Worm (Caenorhabditis elegans) whole organism, L3 larva: ENCODE data around the gene F35H12.1.

Experiments
- ama-1 ChIP-seq: fragments of 150-350 bp; optimal IDR thresholded peaks from 2 replicates; lab custom pipeline; 2018
- ceh-16 ChIP-seq: sonication (generic microtip); optimal IDR thresholded peaks from 2 replicates; lab custom pipeline; 2017; ENCODE audit warnings: missing biosample characterization, missing genetic modification characterization
- ceh-28 ChIP-seq: fragments of 150-350 bp; optimal IDR thresholded peaks from 2 replicates; lab custom pipeline; 2014; ENCODE audit warnings: missing biosample characterization, missing genetic modification reagents, missing genetic modification characterization
- ceh-82 ChIP-seq: fragments of 150-350 bp; optimal IDR thresholded peaks from 2 replicates; lab custom pipeline; 2014; ENCODE audit warnings: missing biosample characterization, missing genetic modification characterization
- ceh-9 ChIP-seq: sonication (generic microtip); optimal IDR thresholded peaks from 2 replicates; lab custom pipeline; 2018; ENCODE audit warnings: missing biosample characterization, missing genetic modification characterization
- elt-2 ChIP-seq: sonication (generic microtip); optimal IDR thresholded peaks from 2 replicates; lab custom pipeline; 2016; ENCODE audit warnings: missing genetic modification reagents, mild to moderate bottlenecking, missing genetic modification characterization, missing compliant biosample characterization
- elt-3 ChIP-seq, 3 experiments: fragments of 150-350 bp in 1 of 3; sonication (generic microtip) in 2 of 3; optimal IDR thresholded peaks; 2 replicates in 2 of 3; 4 replicates in 1 of 3; lab custom pipeline; 2014 to 2017; ENCODE audit warnings: missing biosample characterization in 3 of 3, missing genetic modification characterization in 3 of 3
- fkh-10 ChIP-seq: sonication (generic microtip); optimal IDR thresholded peaks from 2 replicates; lab custom pipeline; 2017; ENCODE audit warnings: missing biosample characterization, missing genetic modification reagents, missing genetic modification characterization
- fos-1 ChIP-seq: fragments of 150-350 bp; optimal IDR thresholded peaks from 2 replicates; lab custom pipeline; 2014; ENCODE audit warnings: missing biosample characterization, missing genetic modification characterization
- hmg-11 ChIP-seq: sonication (generic microtip); optimal IDR thresholded peaks from 2 replicates; lab custom pipeline; 2016; ENCODE audit warnings: missing genetic modification characterization, missing compliant biosample characterization
- jun-1 ChIP-seq: fragments of 150-350 bp; optimal IDR thresholded peaks from 2 replicates; lab custom pipeline; 2014; ENCODE audit warnings: missing biosample characterization, missing genetic modification reagents, missing genetic modification characterization
- lin-15B ChIP-seq: fragments of 150-350 bp; optimal IDR thresholded peaks from 2 replicates; lab custom pipeline; 2014; ENCODE audit warnings: missing biosample characterization, missing genetic modification characterization
- lin-39 ChIP-seq: fragments of 150-350 bp; optimal IDR thresholded peaks from 2 replicates; lab custom pipeline; 2018; ENCODE audit warnings: missing biosample characterization, missing genetic modification reagents, missing genetic modification characterization
- lsy-12 ChIP-seq: sonication (generic microtip); optimal IDR thresholded peaks from 2 replicates; lab custom pipeline; 2016; ENCODE audit warnings: mild to moderate bottlenecking, missing genetic modification characterization, missing compliant biosample characterization
- mdl-1 ChIP-seq: fragments of 150-350 bp; optimal IDR thresholded peaks from 2 replicates; lab custom pipeline; 2014; ENCODE audit warnings: missing biosample characterization, missing genetic modification characterization
- mml-1 ChIP-seq: fragments of 150-350 bp; sonication (generic microtip); optimal IDR thresholded peaks from 3 replicates; lab custom pipeline; 2014; ENCODE audit warnings: missing biosample characterization, missing genetic modification characterization
- nfya-1 ChIP-seq: sonication (generic microtip); optimal IDR thresholded peaks from 2 replicates; lab custom pipeline; 2017; ENCODE audit warnings: missing genetic modification characterization, mild to moderate bottlenecking, missing compliant biosample characterization, antibody characterized with exemption, moderate library complexity; ENCODE audit not compliant: insufficient read depth
- nhr-23 ChIP-seq: fragments of 150-350 bp; optimal IDR thresholded peaks from 2 replicates; lab custom pipeline; 2014; ENCODE audit warnings: missing biosample characterization, missing genetic modification reagents, missing genetic modification characterization
- nhr-237 ChIP-seq: fragments of 150-350 bp; optimal IDR thresholded peaks from 2 replicates; lab custom pipeline; 2014; ENCODE audit warnings: missing biosample characterization, missing genetic modification characterization
- nhr-25 ChIP-seq: sonication (generic microtip); optimal IDR thresholded peaks from 2 replicates; lab custom pipeline; 2017; ENCODE audit warnings: missing biosample characterization, missing genetic modification characterization
- nhr-43 ChIP-seq: sonication (generic microtip); optimal IDR thresholded peaks from 2 replicates; lab custom pipeline; 2016; ENCODE audit warnings: mild to moderate bottlenecking, missing genetic modification characterization, missing compliant biosample characterization; ENCODE audit not compliant: poor library complexity, severe bottlenecking
- nhr-76 ChIP-seq: fragments of 150-350 bp; sonication (generic microtip); optimal IDR thresholded peaks from 5 replicates; lab custom pipeline; 2014; ENCODE audit warnings: missing biosample characterization, missing genetic modification characterization
- pha-4 ChIP-seq: fragments of 150-350 bp; optimal IDR thresholded peaks from 2 replicates; lab custom pipeline; 2014; ENCODE audit warnings: missing biosample characterization, missing genetic modification reagents, missing genetic modification characterization
- pqm-1 ChIP-seq: fragments of 150-350 bp; optimal IDR thresholded peaks from 2 replicates; lab custom pipeline; 2017; ENCODE audit warnings: missing biosample characterization, missing genetic modification characterization, inconsistent platforms
- sea-2 ChIP-seq: fragments of 150-350 bp; sonication (generic microtip); optimal IDR thresholded peaks from 4 replicates; lab custom pipeline; 2014; ENCODE audit warnings: missing biosample characterization, missing genetic modification reagents, missing genetic modification characterization
- snpc-4 ChIP-seq: fragments of 150-350 bp; optimal IDR thresholded peaks from 2 replicates; lab custom pipeline; 2014; ENCODE audit warnings: missing biosample characterization, missing genetic modification characterization
- tbx-2 ChIP-seq: sonication (generic microtip); optimal IDR thresholded peaks from 2 replicates; lab custom pipeline; 2016; ENCODE audit warnings: mild to moderate bottlenecking, missing genetic modification characterization, missing compliant biosample characterization
- unc-39 ChIP-seq: sonication (generic microtip); optimal IDR thresholded peaks from 4 replicates; lab custom pipeline; 2017; ENCODE audit warnings: missing biosample characterization, missing genetic modification characterization
- unc-62 ChIP-seq: fragments of 150-350 bp; sonication (generic microtip); optimal IDR thresholded peaks from 4 replicates; lab custom pipeline; 2014; ENCODE audit warnings: missing biosample characterization, missing genetic modification reagents, missing genetic modification characterization
- zag-1 ChIP-seq: fragments of 150-350 bp; optimal IDR thresholded peaks from 2 replicates; lab custom pipeline; 2014; ENCODE audit warnings: missing biosample characterization, missing genetic modification characterization
- ztf-4 ChIP-seq: fragments of 150-350 bp; optimal IDR thresholded peaks from 2 replicates; lab custom pipeline; 2014; ENCODE audit warnings: missing biosample characterization, missing genetic modification characterization

F35H12.1 gene

DNA sequence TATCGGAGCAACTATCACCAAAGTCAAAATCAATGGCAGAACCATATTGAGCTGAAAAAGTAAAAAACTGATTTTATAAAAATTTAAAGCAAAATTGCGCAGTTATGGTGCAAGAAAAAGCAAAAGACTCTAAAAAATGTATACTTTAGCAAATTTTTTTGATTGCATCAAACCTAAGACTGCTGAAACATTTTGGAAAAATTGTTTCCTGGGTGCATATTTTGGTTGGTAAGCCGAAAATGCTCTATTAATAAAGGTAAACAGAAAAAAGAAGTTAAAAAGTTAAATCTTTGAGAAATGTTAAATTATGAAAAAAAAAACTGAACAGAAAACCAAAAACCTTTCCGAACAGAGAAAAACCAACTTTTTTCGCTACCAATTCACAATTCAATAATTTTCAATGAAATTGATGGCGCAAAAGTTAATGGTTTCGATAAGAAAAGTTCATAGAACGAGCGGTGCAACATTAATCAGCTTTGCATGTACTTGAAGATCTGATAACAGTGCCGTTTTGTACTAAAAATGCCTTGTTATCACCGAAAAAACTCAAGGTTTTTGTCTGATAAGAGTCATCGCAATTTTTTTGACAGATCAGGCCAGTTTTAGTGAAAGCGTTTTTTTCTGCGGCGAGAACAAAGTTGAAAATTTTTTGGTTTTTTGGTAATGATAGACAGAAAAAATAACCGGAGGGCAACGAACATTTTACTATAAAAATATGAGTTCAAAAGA, 44.5 kb downstream of the F35H12.1 start, which contains the start of gene abhd-3.2:
Gene abhd-3.2, minus strand, starts transcription at position 51 of the 729 bp plus-strand sequence.
- TF ChIP-seq elt-3 (tag; optimal IDR thresholded peaks at IDR 0.05; lab: Kevin White, UChicago) (peak in 2 of 3 experiments; percentile 59 to 77), unc-62 (no peak), ceh-82 (tag; lab: Kevin White, UChicago) (no peak), nfya-1 (peak; percentile 10), elt-2 (peak; percentile 100), jun-1 (tag; lab: Kevin White, UChicago) (peak; percentile 84), pqm-1 (tag; lab: Kevin White, UChicago) (peak; percentile 100), ceh-9 (tag; lab: Kevin White, UChicago) (no peak), nhr-237 (tag; lab: Kevin White, UChicago) (no peak), ceh-28 (tag; lab: Kevin White, UChicago) (peak; percentile 15), pha-4 (peak; percentile 73), sea-2 (GFP tag; lab: Kevin White, UChicago) (no peak), unc-39 (tag; lab: Kevin White, UChicago) (no peak), tbx-2 (no peak), mml-1 (tag; lab: Kevin White, UChicago) (no peak), ztf-4 (tag; lab: Kevin White, UChicago) (no peak), mdl-1 (tag; lab: Kevin White, UChicago) (no peak), lsy-12 (tag; lab: Kevin White, UChicago) (no peak), fos-1 (tag; lab: Kevin White, UChicago) (peak; percentile 70)
- TF ChIP-seq, all 47 proteins: peak for 8

DNA sequence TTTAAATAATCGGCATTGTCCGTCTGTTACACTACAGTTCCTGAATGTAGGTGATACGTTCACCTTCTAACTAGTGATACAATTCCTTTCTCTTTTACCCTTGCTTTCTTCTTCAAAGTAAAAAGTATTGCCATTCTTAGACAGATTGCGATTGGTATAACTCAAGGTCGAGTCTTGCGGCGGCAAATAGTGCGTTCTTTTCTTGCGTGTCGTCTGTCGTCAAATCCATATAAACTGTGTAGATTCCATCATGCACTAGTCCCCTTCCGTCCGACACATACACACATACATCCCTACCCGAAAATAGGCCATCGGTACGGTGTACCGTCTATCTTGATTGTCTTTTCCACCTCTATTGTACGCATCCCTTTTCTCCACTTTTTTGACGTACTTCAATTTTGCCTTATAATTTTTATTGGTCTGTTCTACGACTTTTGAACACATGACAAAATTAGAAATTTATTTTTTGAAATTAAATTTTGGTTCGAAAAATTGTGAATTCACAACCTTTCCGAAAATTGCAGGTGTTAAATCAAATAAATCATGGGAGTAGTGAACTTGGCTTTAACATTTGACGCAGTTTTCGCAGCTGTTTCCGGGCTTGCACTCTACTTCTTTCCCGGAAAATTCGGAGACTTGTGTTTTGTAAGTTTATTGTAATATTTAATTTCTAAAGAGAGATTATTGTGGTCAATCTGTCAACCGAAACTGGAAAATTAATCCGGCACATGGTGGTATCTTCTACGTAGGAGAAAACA, 46.8 kb downstream of the F35H12.1 start, which contains the start of gene C44C1.1:
Gene C44C1.1, plus strand, starts transcription at position 525 of the 758 bp plus-strand sequence.
- TF ChIP-seq nhr-25 (tag; lab: Kevin White, UChicago) (peak; percentile 90), pha-4 (no peak), ceh-82 (tag; lab: Kevin White, UChicago) (no peak), ztf-4 (tag; lab: Kevin White, UChicago) (no peak), nhr-23 (tag; lab: Kevin White, UChicago) (peak; percentile 66), nhr-43 (tag; lab: Kevin White, UChicago) (peak; percentile 39), hmg-11 (tag; lab: Kevin White, UChicago) (peak; percentile 4)
- TF ChIP-seq, all 47 proteins: peak for 4

ce11 chrX:982598-982997, 49.0 kb downstream of the F35H12.1 start:
- no peak for TF ChIP-seq ama-1
- TF ChIP-seq zag-1 (tag; lab: Kevin White, UChicago), result no peak
- TF ChIP-seq elt-2, result no peak
- no peak for TF ChIP-seq mdl-1 (tag; lab: Kevin White, UChicago)
- TF ChIP-seq ceh-16 (tag; lab: Kevin White, UChicago), result no peak
- no peak for TF ChIP-seq nhr-76 (tag; lab: Kevin White, UChicago)
- TF ChIP-seq tbx-2, result no peak
- TF ChIP-seq sea-2 (GFP tag; lab: Kevin White, UChicago), result no peak
- no peak for TF ChIP-seq mml-1 (tag; lab: Kevin White, UChicago)
- no peak for TF ChIP-seq nhr-237 (tag; lab: Kevin White, UChicago)
- no peak for TF ChIP-seq lin-39 (tag; lab: Kevin White, UChicago)
- no peak for TF ChIP-seq fkh-10 (GFP tag; lab: Kevin White, UChicago)
- TF ChIP-seq nhr-43 (tag; lab: Kevin White, UChicago), result no peak
- no peak for TF ChIP-seq lin-15B (tag; lab: Kevin White, UChicago)

- peak; percentile 74 for TF ChIP-seq snpc-4 (tag; lab: Kevin White, UChicago)
- TF ChIP-seq mdl-1 (tag; lab: Kevin White, UChicago), result no peak
- TF ChIP-seq, all 47 proteins: peak for 1
Measured at ce11 chrX:986463-986862, 52.9 kb downstream of the F35H12.1 start.
